Fruit fly (Drosophila melanogaster): ENCODE measurements around the gene CG9395.

DNA sequence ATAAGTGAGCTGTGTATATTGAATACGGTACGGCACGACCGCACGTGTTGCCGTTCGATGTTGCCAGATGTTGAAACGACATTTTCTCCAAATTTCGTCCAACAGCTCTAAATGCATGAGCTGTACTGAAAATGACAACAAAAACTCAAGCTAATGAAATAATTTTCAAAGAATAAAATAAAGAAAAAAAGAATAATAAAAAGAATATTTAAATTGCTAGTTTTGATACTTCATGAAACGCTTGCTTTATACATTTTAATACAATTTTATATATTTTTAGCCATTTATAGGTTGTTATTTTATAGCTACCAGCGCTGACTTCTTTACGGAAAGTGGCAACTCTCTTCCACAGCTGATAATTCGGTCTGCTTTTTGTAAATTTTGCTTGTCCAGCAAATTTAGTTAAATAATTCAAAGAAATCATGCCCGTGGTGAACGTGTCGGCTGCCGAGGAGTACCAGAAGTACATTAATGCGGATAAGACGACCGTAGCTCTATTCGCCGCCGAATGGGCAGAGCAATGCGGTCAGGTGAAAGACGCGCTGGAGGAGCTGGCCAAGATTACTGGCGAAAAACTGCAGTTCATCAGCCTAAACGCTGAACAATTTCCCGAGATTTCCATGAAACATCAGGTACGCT, 11.4 kb upstream of the CG9395 start, which contains the start of the genes Nnp-1 and Grx3:
- TF ChIP-seq CG8478 (optimal IDR thresholded peaks at IDR 0.05), result no peak
- TF ChIP-seq CTCF (optimal IDR thresholded peaks at IDR 0.05), result no peak

Data from S2 (cell line).